Worm (Caenorhabditis elegans): ENCODE measurements around the gene sru-4.
A peak's percentile ranks its signal among the peaks of the same experiment; 100 is the strongest.

DNA sequence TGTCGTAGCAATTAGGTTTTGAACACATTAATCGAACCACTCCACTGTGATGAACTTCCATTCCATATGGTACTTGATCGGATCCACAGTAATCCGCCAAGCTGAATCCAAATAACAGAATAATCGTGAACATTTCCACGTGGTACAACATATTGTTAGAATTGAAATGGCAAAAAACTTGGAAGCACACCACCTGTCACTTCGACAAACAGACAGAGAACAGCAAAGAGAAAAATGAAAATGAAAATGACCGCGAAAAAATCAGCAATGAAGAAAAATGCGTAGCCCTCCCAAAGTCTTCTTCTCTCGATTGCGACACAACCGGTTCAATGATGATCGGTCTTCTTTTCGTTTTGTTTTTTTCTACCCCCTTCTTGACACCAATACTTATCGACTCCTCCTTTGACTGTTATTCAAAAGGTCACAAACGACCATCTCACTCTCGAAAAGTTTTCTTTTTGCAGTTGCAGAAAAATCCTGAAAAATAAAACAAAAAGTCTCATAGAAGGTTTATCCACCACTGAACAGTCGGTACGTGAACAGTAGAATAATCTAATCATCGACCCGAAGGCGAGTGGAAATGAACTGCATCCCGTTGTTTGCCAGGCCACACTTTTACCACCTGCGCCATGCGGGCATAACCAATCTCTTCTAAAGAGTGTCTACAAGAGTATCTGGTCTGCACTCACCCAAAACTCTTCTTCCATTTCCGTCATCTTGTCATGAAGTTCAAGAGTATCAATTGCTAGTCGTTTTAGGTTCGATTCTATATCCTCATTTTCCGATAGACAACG lies 20.9 kb upstream of the sru-4 start, which contains the start of gene wrt-3:
- TF ChIP-seq mep-1 (tag; optimal IDR thresholded peaks at IDR 0.05) (no peak), F10B5.3 (tag; optimal IDR thresholded peaks at IDR 0.05) (peak; percentile 64), ctbp-1 (GFP tag; IDR thresholded peaks at IDR 0.05) (no peak; the same call in 1 of the 2 replicates), tra-1 (GFP tag; IDR thresholded peaks at IDR 0.05) (peak; percentile 79), arid-1 (GFP tag; conservative IDR thresholded peaks at IDR 0.05) (peak; percentile 93), pqm-1 (tag; optimal IDR thresholded peaks at IDR 0.05) (no peak)

Measured in whole organism, L4 larva.